Fruit fly (Drosophila melanogaster) whole organism, adult: ENCODE data around the gene BBS1.

Experiments
- CG11617 ChIP-seq: fragments of 200-800 bp; sonication (Bioruptor generic); optimal IDR thresholded peaks from 2 replicates; lab custom pipeline; 2017; ENCODE audit warnings: mild to moderate bottlenecking, missing biosample characterization, missing genetic modification reagents, missing genetic modification characterization
- CG12768 ChIP-seq: fragments of 200-800 bp; sonication (Bioruptor generic); optimal IDR thresholded peaks from 2 replicates; lab custom pipeline; 2017; ENCODE audit warnings: missing biosample characterization, missing genetic modification characterization, mild to moderate bottlenecking, moderate library complexity, missing genetic modification reagents
- CG14711 ChIP-seq: fragments of 200-800 bp; sonication (Bioruptor generic); optimal IDR thresholded peaks from 2 replicates; lab custom pipeline; 2018; ENCODE audit warnings: missing biosample characterization, mild to moderate bottlenecking, missing genetic modification characterization, moderate library complexity
- CG33017 ChIP-seq: fragments of 200-800 bp; sonication (Bioruptor generic); optimal IDR thresholded peaks from 2 replicates; lab custom pipeline; 2018; ENCODE audit warnings: missing biosample characterization, mild to moderate bottlenecking, missing genetic modification characterization, moderate library complexity
- CG5204 ChIP-seq: fragments of 200-800 bp; sonication (Bioruptor generic); optimal IDR thresholded peaks from 2 replicates; lab custom pipeline; 2016; ENCODE audit warnings: missing biosample characterization, missing genetic modification characterization
- CG7101 ChIP-seq: fragments of 200-800 bp; sonication (Bioruptor generic); optimal IDR thresholded peaks from 2 replicates; lab custom pipeline; 2018; ENCODE audit warnings: missing biosample characterization, mild to moderate bottlenecking, missing genetic modification characterization, moderate library complexity
- Crg-1 ChIP-seq: fragments of 200-800 bp; sonication (Bioruptor generic); optimal IDR thresholded peaks from 2 replicates; lab custom pipeline; 2016; ENCODE audit warnings: missing biosample characterization, missing genetic modification characterization
- bab1 ChIP-seq: fragments of 200-800 bp; sonication (Bioruptor generic); optimal IDR thresholded peaks from 3 replicates; lab custom pipeline; 2019; ENCODE audit warnings: missing biosample characterization, mild to moderate bottlenecking, missing genetic modification characterization, moderate library complexity
- ovo ChIP-seq: fragments of 200-800 bp; sonication (Bioruptor generic); optimal IDR thresholded peaks from 2 replicates; lab custom pipeline; 2016; ENCODE audit warnings: missing biosample characterization, missing genetic modification characterization
- pad ChIP-seq: fragments of 200-800 bp; sonication (Bioruptor generic); optimal IDR thresholded peaks from 3 replicates; lab custom pipeline; 2017; ENCODE audit warnings: missing biosample characterization, missing genetic modification characterization, mild to moderate bottlenecking, moderate library complexity, missing genetic modification reagents
- tj ChIP-seq: fragments of 200-800 bp; sonication (Bioruptor generic); optimal IDR thresholded peaks from 3 replicates; lab custom pipeline; 2017; ENCODE audit warnings: missing biosample characterization, mild to moderate bottlenecking, missing genetic modification characterization, moderate library complexity

BBS1 gene

DNA sequence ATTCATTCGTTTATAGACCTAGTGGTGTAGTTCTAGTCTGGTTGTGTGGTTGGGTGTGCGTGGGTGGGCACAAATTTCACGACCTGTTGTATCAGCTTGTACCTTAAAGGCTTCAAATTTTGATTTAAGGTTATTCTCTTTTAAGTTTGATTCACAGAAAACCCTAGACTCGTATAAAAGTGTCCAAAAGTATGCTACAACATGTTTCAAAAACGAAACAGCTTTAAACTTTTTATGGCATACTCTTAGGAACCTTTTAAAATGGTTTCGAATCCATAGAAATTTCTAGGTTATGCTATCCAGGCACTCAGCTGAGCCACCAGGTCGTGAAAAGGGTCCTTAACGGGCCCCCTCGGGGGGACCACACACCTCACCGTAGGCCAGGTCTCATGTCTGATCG lies 36.2 kb downstream of the BBS1 start:
- no peak for TF ChIP-seq CG12768
- no peak for TF ChIP-seq CG33017 (tag; lab: Kevin White, UChicago)
- TF ChIP-seq tj (GFP tag; lab: Kevin White, UChicago): no peak
- no peak for TF ChIP-seq bab1
- no peak for TF ChIP-seq Crg-1 (GFP tag; lab: Kevin White, UChicago)
- no peak for TF ChIP-seq CG7101 (tag; lab: Kevin White, UChicago)
- TF ChIP-seq CG5204 (GFP tag; lab: Kevin White, UChicago): no peak
- no peak for TF ChIP-seq CG11617 (GFP tag; lab: Kevin White, UChicago)
- TF ChIP-seq ovo (GFP tag; lab: Kevin White, UChicago): no peak
- no peak for TF ChIP-seq pad (GFP tag; lab: Kevin White, UChicago)
- no peak for TF ChIP-seq CG14711 (tag; lab: Kevin White, UChicago)
